Worm (Caenorhabditis elegans): ENCODE measurements around the gene srbc-41.

Gene srbc-41

ce11 chrV:1569750-1570419 is 44.7 kb downstream of the srbc-41 start:
- no peak for TF ChIP-seq nhr-76 (tag; optimal IDR thresholded peaks at IDR 0.05)
- TF ChIP-seq nhr-2 (tag; optimal IDR thresholded peaks at IDR 0.05), result peak; percentile 65
- peak; percentile 45 for TF ChIP-seq pha-4 (tag; optimal IDR thresholded peaks at IDR 0.05)
- TF ChIP-seq zip-8 (tag; optimal IDR thresholded peaks at IDR 0.05), result no peak

DNA sequence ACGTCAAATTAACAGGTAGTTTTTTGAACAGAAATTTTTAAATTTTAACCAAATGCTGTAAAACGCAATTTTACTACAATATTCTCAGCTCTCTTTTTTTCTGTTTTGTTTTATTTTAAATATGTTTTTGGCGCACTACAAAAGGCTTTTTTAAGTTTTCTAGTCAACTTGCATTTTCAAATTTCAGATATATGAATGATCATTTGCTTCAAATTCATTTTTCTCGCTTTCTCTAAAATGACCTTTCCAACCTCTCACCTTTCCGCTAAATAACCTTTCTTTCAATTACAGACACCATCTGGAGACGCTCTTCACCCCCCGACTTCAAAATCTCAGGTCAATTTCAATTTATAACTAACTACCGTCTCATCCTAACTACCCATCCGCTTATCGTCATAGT is 47.9 kb downstream of the srbc-41 start, which contains the start of gene cdc-25.2:
cdc-25.2 (plus strand) TSS at position 301 of the 400 bp plus-strand sequence.
- TF ChIP-seq elt-3 (tag; optimal IDR thresholded peaks at IDR 0.05) (no peak), M03D4.4 (tag; optimal IDR thresholded peaks at IDR 0.05) (no peak), drap-1 (GFP tag; optimal IDR thresholded peaks at IDR 0.05) (no peak), blmp-1 (tag; optimal IDR thresholded peaks at IDR 0.05) (no peak), elt-1 (tag; optimal IDR thresholded peaks at IDR 0.05; ENCODE audit: borderline replicate concordance, insufficient read depth) (no peak), sem-2 (GFP tag; optimal IDR thresholded peaks at IDR 0.05) (no peak), lin-32 (GFP tag; optimal IDR thresholded peaks at IDR 0.05) (no peak), lin-13 (tag; optimal IDR thresholded peaks at IDR 0.05) (no peak), ces-1 (GFP tag; optimal IDR thresholded peaks at IDR 0.05) (no peak), nhr-237 (tag; optimal IDR thresholded peaks at IDR 0.05) (no peak), nhr-28 (tag; optimal IDR thresholded peaks at IDR 0.05) (no peak), ceh-39 (tag; optimal IDR thresholded peaks at IDR 0.05) (no peak), lsy-2 (tag; optimal IDR thresholded peaks at IDR 0.05) (no peak), ztf-11 (tag; optimal IDR thresholded peaks at IDR 0.05) (no peak), bed-3 (GFP tag; optimal IDR thresholded peaks at IDR 0.05) (no peak), nhr-2 (tag; optimal IDR thresholded peaks at IDR 0.05) (no peak), ham-2 (GFP tag; optimal IDR thresholded peaks at IDR 0.05) (no peak), sptf-1 (tag; optimal IDR thresholded peaks at IDR 0.05) (no peak), nhr-12 (tag; optimal IDR thresholded peaks at IDR 0.05) (no peak)
